Worm (Caenorhabditis elegans): ENCODE measurements around the gene B0336.7.

Gene B0336.7

ce11 chrIII:5710676-5711075 is 13.5 kb upstream of the B0336.7 start (continued):
- TF ChIP-seq nhr-102 (tag; optimal IDR thresholded peaks at IDR 0.05) (no peak), F26F4.8 (GFP tag; conservative IDR thresholded peaks at IDR 0.05) (no peak), lin-29 (GFP tag; IDR thresholded peaks at IDR 0.05) (no peak), egl-27 (tag; optimal IDR thresholded peaks at IDR 0.05) (no peak), mes-2 (tag; optimal IDR thresholded peaks at IDR 0.05; ENCODE audit: poor library complexity, severe bottlenecking) (peak; percentile 41), F49E8.2 (tag; optimal IDR thresholded peaks at IDR 0.05; ENCODE audit: borderline replicate concordance) (no peak), nhr-237 (tag; optimal IDR thresholded peaks at IDR 0.05) (no peak), tra-1 (GFP tag; IDR thresholded peaks at IDR 0.05) (no peak), attf-4 (tag; optimal IDR thresholded peaks at IDR 0.05) (no peak), ces-1 (GFP tag; optimal IDR thresholded peaks at IDR 0.05) (no peak), ceh-32 (tag; optimal IDR thresholded peaks at IDR 0.05; ENCODE audit: poor library complexity) (no peak), mxl-2 (GFP tag; conservative IDR thresholded peaks at IDR 0.05) (no peak), ZK546.5 (tag; optimal IDR thresholded peaks at IDR 0.05) (no peak), ztf-7 (tag; optimal IDR thresholded peaks at IDR 0.05) (no peak), hmg-1.1 (GFP tag; IDR thresholded peaks at IDR 0.05) (0 out of 2 replicates have a peak, but pooled peaks have one; percentile 37), nhr-25 (tag; optimal IDR thresholded peaks at IDR 0.05; ENCODE audit: borderline replicate concordance, insufficient read depth) (no peak), pha-4 (GFP tag; IDR thresholded peaks at IDR 0.05) (no peak), pha-4 (tag; optimal IDR thresholded peaks at IDR 0.05) (no peak), lin-38 (GFP tag; IDR thresholded peaks at IDR 0.05) (no peak), daf-19 (GFP tag; conservative IDR thresholded peaks at IDR 0.05) (no peak), lin-15B (tag; optimal IDR thresholded peaks at IDR 0.05) (no peak), daf-16 (GFP tag; optimal IDR thresholded peaks at IDR 0.05) (no peak), daf-16 (tag; optimal IDR thresholded peaks at IDR 0.05) (no peak), dpl-1 (GFP tag; optimal IDR thresholded peaks at IDR 0.05) (no peak), T26A8.4 (GFP tag; IDR thresholded peaks at IDR 0.05) (no peak), F10B5.3 (tag; optimal IDR thresholded peaks at IDR 0.05) (no peak), daf-12 (tag; optimal IDR thresholded peaks at IDR 0.05) (no peak), zag-1 (tag; optimal IDR thresholded peaks at IDR 0.05) (no peak), ceh-20 (GFP tag; IDR thresholded peaks at IDR 0.05) (0 out of 2 replicates have a peak, but pooled peaks have one; percentile 37), nhr-6 (tag; optimal IDR thresholded peaks at IDR 0.05) (no peak), mxl-3 (GFP tag; optimal IDR thresholded peaks at IDR 0.05) (peak; percentile 95), unc-130 (GFP tag; optimal IDR thresholded peaks at IDR 0.05) (no peak), php-3 (GFP tag; IDR thresholded peaks at IDR 0.05) (no peak)

- TF ChIP-seq Y75B8A.6 (GFP tag; IDR thresholded peaks at IDR 0.05) = no peak
- 0 out of 2 replicates have a peak, but pooled peaks have one; percentile 22 for TF ChIP-seq lin-38 (GFP tag; IDR thresholded peaks at IDR 0.05)
- TF ChIP-seq Y48G9A.11 (GFP tag; IDR thresholded peaks at IDR 0.05) = no peak
Measured at ce11 chrIII:5710045-5710444, 12.9 kb upstream of the B0336.7 start, which contains the start of gene B0336.12. Gene B0336.12 (minus strand): TSS chrIII:5710145.

- TF ChIP-seq ZK337.2 (GFP tag; IDR thresholded peaks at IDR 0.05) = no peak
- no peak for TF ChIP-seq mdt-29 (GFP tag; IDR thresholded peaks at IDR 0.05)
- TF ChIP-seq nhr-102 (tag; optimal IDR thresholded peaks at IDR 0.05) = no peak
- TF ChIP-seq snpc-1.2 (GFP tag; IDR thresholded peaks at IDR 0.05) = no peak
- no peak for TF ChIP-seq nhr-111 (GFP tag; optimal IDR thresholded peaks at IDR 0.05)
- TF ChIP-seq zip-11 (GFP tag; IDR thresholded peaks at IDR 0.05) = no peak
- TF ChIP-seq mes-2 (tag; optimal IDR thresholded peaks at IDR 0.05; ENCODE audit: poor library complexity, severe bottlenecking) = no peak
Measured at ce11 chrIII:5709224-5709623, 12.1 kb upstream of the B0336.7 start, which contains the start of gene hpo-28. Gene hpo-28 (minus strand): TSS chrIII:5709324.

Data from whole organism, L4 larva.